Worm (Caenorhabditis elegans) whole organism, L1 larva: ENCODE data around the gene lap-1.
A peak's percentile ranks its signal among the peaks of the same experiment; 100 is the strongest.

Experiments
- blmp-1 ChIP-seq: fragments of 150-350 bp; optimal IDR thresholded peaks from 2 replicates; lab custom pipeline; 2014; ENCODE audit warnings: missing biosample characterization, missing genetic modification characterization
- ceh-8 ChIP-seq: fragments of 200-800 bp; sonication (Bioruptor generic); optimal IDR thresholded peaks from 2 replicates; lab custom pipeline; 2018; ENCODE audit warnings: mild to moderate bottlenecking, missing genetic modification characterization, moderate library complexity, missing compliant biosample characterization
- ceh-88 ChIP-seq: fragments of 200-800 bp; sonication (Bioruptor generic); IDR thresholded peaks from 2 replicates; pipeline ENCODE4 v1.3.6; 2022; ENCODE audit warnings: missing genetic modification characterization, missing compliant biosample characterization
- elt-2 ChIP-seq: sonication (generic microtip); optimal IDR thresholded peaks from 2 replicates; lab custom pipeline; 2016; ENCODE audit warnings: missing genetic modification characterization, mild to moderate bottlenecking, inconsistent platforms, missing compliant biosample characterization, missing genetic modification reagents
- elt-3 ChIP-seq, 6 experiments: fragments of 150-350 bp in 1 of 6; sonication (generic microtip); optimal IDR thresholded peaks; 2 replicates each; lab custom pipeline; 2017 to 2018; ENCODE audit warnings: missing biosample characterization in 6 of 6, missing genetic modification characterization in 6 of 6, inconsistent platforms in 1 of 6
- fkh-10 ChIP-seq: sonication (generic microtip); optimal IDR thresholded peaks from 2 replicates; lab custom pipeline; 2017; ENCODE audit warnings: missing biosample characterization, missing genetic modification reagents, missing genetic modification characterization
- fos-1 ChIP-seq: fragments of 150-350 bp; optimal IDR thresholded peaks from 2 replicates; lab custom pipeline; 2014; ENCODE audit warnings: missing biosample characterization, missing genetic modification characterization
- jun-1 ChIP-seq: fragments of 150-350 bp; optimal IDR thresholded peaks from 2 replicates; lab custom pipeline; 2014; ENCODE audit warnings: missing biosample characterization, missing genetic modification reagents, missing genetic modification characterization
- lsy-2 ChIP-seq, 2 experiments: fragments of 150-350 bp; optimal IDR thresholded peaks; 2 replicates each; lab custom pipeline; 2014; ENCODE audit warnings: missing biosample characterization in 2 of 2, missing genetic modification characterization in 2 of 2
- nhr-237 ChIP-seq: fragments of 150-350 bp; optimal IDR thresholded peaks from 2 replicates; lab custom pipeline; 2014; ENCODE audit warnings: missing biosample characterization, missing genetic modification characterization
- unc-30 ChIP-seq: sonication (generic microtip); optimal IDR thresholded peaks from 2 replicates; lab custom pipeline; 2017; ENCODE audit warnings: missing biosample characterization, missing genetic modification characterization
- unc-62 ChIP-seq: fragments of 150-350 bp; optimal IDR thresholded peaks from 2 replicates; lab custom pipeline; 2014; ENCODE audit warnings: missing biosample characterization, missing genetic modification reagents, missing genetic modification characterization

DNA sequence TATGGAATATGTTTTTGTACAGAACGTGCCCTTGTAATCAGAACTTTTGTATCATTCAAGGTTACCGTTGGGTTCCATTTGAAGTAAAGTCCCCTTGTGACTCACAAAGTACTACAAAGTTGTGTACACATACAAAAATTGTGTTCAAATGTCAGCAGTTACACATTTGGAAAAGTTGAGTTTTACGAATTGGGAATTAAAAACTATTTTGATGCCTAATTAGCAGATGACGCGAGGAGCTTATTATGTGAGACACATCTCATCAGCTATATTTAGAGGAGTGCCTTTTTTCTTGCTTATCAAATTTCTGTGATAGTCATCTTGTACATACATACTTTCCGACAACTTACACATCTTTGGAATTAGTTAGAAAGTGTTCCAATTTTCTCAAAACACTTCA, 11.8 kb upstream of the lap-1 start:
- TF ChIP-seq fos-1 (tag; lab: Kevin White, UChicago) (no peak), fkh-10 (GFP tag; lab: Kevin White, UChicago) (no peak), elt-3 (tag; optimal IDR thresholded peaks at IDR 0.05; lab: Kevin White, UChicago) (no peak), blmp-1 (tag; lab: Kevin White, UChicago) (no peak), ceh-8 (GFP tag; lab: Kevin White, UChicago) (peak; percentile 55), lsy-2 (tag; optimal IDR thresholded peaks at IDR 0.05; lab: Kevin White, UChicago) (no peak), elt-2 (tag; lab: Kevin White, UChicago) (no peak), nhr-237 (tag; lab: Kevin White, UChicago) (no peak), jun-1 (tag; lab: Kevin White, UChicago) (no peak), ceh-88 (GFP tag; lab: Robert Waterston, UW) (no peak), unc-30 (tag; lab: Kevin White, UChicago) (no peak), unc-62 (no peak)
